Worm (Caenorhabditis elegans) whole organism, early embryonic: Measurements from ENCODE around the gene T19D12.1.
A peak's percentile ranks its signal among the peaks of the same experiment; 100 is the strongest.

Experiments used
- B0310.2 ChIP-seq: sonication (generic microtip); optimal IDR thresholded peaks from 2 replicates; lab custom pipeline; 2016; ENCODE audit warnings: mild to moderate bottlenecking, missing genetic modification characterization, missing compliant biosample characterization
- F13C5.2 ChIP-seq: sonication (generic microtip); optimal IDR thresholded peaks from 2 replicates; lab custom pipeline; 2017; ENCODE audit warnings: mild to moderate bottlenecking, missing genetic modification characterization, inconsistent platforms, missing compliant biosample characterization
- aly-1 ChIP-seq: sonication (generic microtip); optimal IDR thresholded peaks from 2 replicates; lab custom pipeline; 2016; ENCODE audit warnings: missing genetic modification characterization, missing compliant biosample characterization
- ama-1 ChIP-seq: fragments of 150-350 bp; optimal IDR thresholded peaks from 2 replicates; lab custom pipeline; 2014
- ceh-13 ChIP-seq: fragments of 200-800 bp; sonication (Bioruptor generic); optimal IDR thresholded peaks from 2 replicates; lab custom pipeline; 2018; ENCODE audit warnings: mild to moderate bottlenecking, missing genetic modification characterization, missing compliant biosample characterization
- ceh-36 ChIP-seq: sonication (generic microtip); optimal IDR thresholded peaks from 2 replicates; lab custom pipeline; 2016; ENCODE audit warnings: missing genetic modification characterization, inconsistent platforms, missing compliant biosample characterization
- ets-7 ChIP-seq: sonication (generic microtip); optimal IDR thresholded peaks from 2 replicates; lab custom pipeline; 2016; ENCODE audit warnings: missing genotype, missing genetic modification characterization, missing compliant biosample characterization
- flt-1 ChIP-seq: fragments of 200-800 bp; sonication (Bioruptor generic); IDR thresholded peaks from 2 replicates; pipeline ENCODE4 v1.3.6; 2022; ENCODE audit warnings: missing genetic modification characterization, missing compliant biosample characterization
- hmbx-1 ChIP-seq: sonication (generic microtip); optimal IDR thresholded peaks from 2 replicates; lab custom pipeline; 2016; ENCODE audit warnings: mild to moderate bottlenecking, missing genetic modification characterization, missing compliant biosample characterization
- hmg-4 ChIP-seq: fragments of 200-800 bp; sonication (Bioruptor generic); optimal IDR thresholded peaks from 2 replicates; lab custom pipeline; 2018; ENCODE audit warnings: mild to moderate bottlenecking, missing genetic modification characterization, missing compliant biosample characterization
- hnd-1 ChIP-seq: sonication (generic microtip); optimal IDR thresholded peaks from 2 replicates; lab custom pipeline; 2016; ENCODE audit warnings: missing genetic modification characterization, missing compliant biosample characterization
- pes-1 ChIP-seq: fragments of 200-800 bp; sonication (Bioruptor generic); IDR thresholded peaks from 2 replicates; pipeline ENCODE4 v1.3.6; 2022; ENCODE audit warnings: missing genetic modification reagents, missing genetic modification characterization, missing compliant biosample characterization
- scrt-1 ChIP-seq: fragments of 200-800 bp; sonication (Bioruptor generic); IDR thresholded peaks from 2 replicates; pipeline ENCODE4 v1.3.6; 2022; ENCODE audit warnings: missing genetic modification characterization, missing compliant biosample characterization
- sea-1 ChIP-seq: fragments of 200-800 bp; sonication (Bioruptor generic); conservative IDR thresholded peaks from 2 replicates; pipeline ENCODE4 v1.3.6; 2022; ENCODE audit warnings: missing genetic modification characterization, missing compliant biosample characterization
- tbx-11 ChIP-seq: fragments of 200-800 bp; sonication (Bioruptor generic); IDR thresholded peaks from 2 replicates; pipeline ENCODE4 v1.3.6; 2022; ENCODE audit warnings: missing genetic modification characterization, missing compliant biosample characterization
- tbx-37 ChIP-seq: fragments of 200-800 bp; sonication (Bioruptor generic); conservative IDR thresholded peaks from 2 replicates; pipeline ENCODE4 v1.3.6; 2022; ENCODE audit warnings: missing genetic modification reagents, missing genetic modification characterization, missing compliant biosample characterization
- tra-4 ChIP-seq: sonication (generic microtip); optimal IDR thresholded peaks from 2 replicates; lab custom pipeline; 2017; ENCODE audit warnings: missing genetic modification characterization, missing compliant biosample characterization

T19D12.1 gene

ce11 chrII:6718221-6718620 is 51.5 kb downstream of the T19D12.1 start, which contains the start of gene tsp-10:
TSS of gene tsp-10 (plus strand) at chrII:6718586.
- TF ChIP-seq flt-1 (GFP tag; lab: Robert Waterston, UW) (no peak), sea-1 (GFP tag; lab: Robert Waterston, UW) (no peak), hnd-1 (tag; lab: Kevin White, UChicago) (no peak), ets-7 (tag; lab: Kevin White, UChicago) (no peak), scrt-1 (GFP tag; lab: Robert Waterston, UW) (no peak), tbx-37 (GFP tag; lab: Robert Waterston, UW) (no peak), tra-4 (tag; lab: Kevin White, UChicago) (no peak), pes-1 (GFP tag; lab: Robert Waterston, UW) (no peak), aly-1 (tag; lab: Kevin White, UChicago) (no peak), hmbx-1 (no peak), tbx-11 (GFP tag; lab: Robert Waterston, UW) (no peak), hmg-4 (GFP tag; lab: Kevin White, UChicago) (no peak), ama-1 (lab: Kevin White, UChicago) (no peak), F13C5.2 (tag; lab: Kevin White, UChicago) (no peak)

- 0 out of 2 replicates have a peak, but pooled peaks have one; percentile 14 for TF ChIP-seq flt-1 (GFP tag; lab: Robert Waterston, UW)
- TF ChIP-seq tbx-11 (GFP tag; lab: Robert Waterston, UW) = 0 out of 2 replicates have a peak, but pooled peaks have one; percentile 49
- TF ChIP-seq tra-4 (tag; lab: Kevin White, UChicago) = no peak
- TF ChIP-seq ets-7 (tag; lab: Kevin White, UChicago) = no peak
- no peak for TF ChIP-seq ceh-13 (GFP tag; lab: Kevin White, UChicago)
- no peak for TF ChIP-seq B0310.2 (tag; lab: Kevin White, UChicago)
- peak; percentile 2 for TF ChIP-seq hnd-1 (tag; lab: Kevin White, UChicago)
- no peak for TF ChIP-seq aly-1 (tag; lab: Kevin White, UChicago)
- TF ChIP-seq hmbx-1 = no peak
- peak; percentile 3 for TF ChIP-seq F13C5.2 (tag; lab: Kevin White, UChicago)
- TF ChIP-seq ceh-36 = no peak
- TF ChIP-seq hmg-4 (GFP tag; lab: Kevin White, UChicago) = peak; percentile 36
- TF ChIP-seq scrt-1 (GFP tag; lab: Robert Waterston, UW) = no peak
- no peak; the same call in 1 of the 2 replicates for TF ChIP-seq sea-1 (GFP tag; lab: Robert Waterston, UW)
- peak; percentile 62 for TF ChIP-seq tbx-37 (GFP tag; lab: Robert Waterston, UW)
- no peak for TF ChIP-seq ama-1 (lab: Kevin White, UChicago)
- TF ChIP-seq pes-1 (GFP tag; lab: Robert Waterston, UW) = peak; percentile 68
Measured at ce11 chrII:6721581-6721980, 54.9 kb downstream of the T19D12.1 start.
